Comparison of ENCODE assay signal across 3 fruit fly cellular contexts in genomic region chrX:1879606-1880110, dm6.
TF ChIP-seq lines count a peak whose summit lies in the region.

Gene CG14818, minus strand, starts transcription at chrX:1879774.

TF ChIP-seq in whole organism, adult, 20 proteins besides CTCF, POLR2A, EP300 and RAD21 (continued from another document):
- TF ChIP-seq CG33017 (tag; optimal IDR thresholded peaks at IDR 0.05; lab: Kevin White, UChicago) (no peak), CG5204 (GFP tag; optimal IDR thresholded peaks at IDR 0.05; lab: Kevin White, UChicago) (no peak)

TF ChIP-seq in whole organism, embryonic, 481 proteins besides CTCF, POLR2A, EP300 and RAD21 (continued from another document and continues in another):
- TF ChIP-seq stc (GFP tag; IDR thresholded peaks at IDR 0.05; lab: Robert Waterston, UW) (0 out of 2 replicates have a peak, but pooled peaks have one; percentile 29), CG8924 (tag; optimal IDR thresholded peaks at IDR 0.05; lab: Kevin White, UChicago) (peak; percentile 6), CG30431 (GFP tag; optimal IDR thresholded peaks at IDR 0.05; lab: Kevin White, UChicago) (peak; percentile 12), Hr39 (optimal IDR thresholded peaks at IDR 0.05; lab: Kevin White, UChicago) (no peak), hbn (GFP tag; IDR thresholded peaks at IDR 0.05; lab: Robert Waterston, UW; ENCODE audit: partially characterized antibody) (peak; percentile 90), Adf1 (GFP tag; IDR thresholded peaks at IDR 0.05; lab: Robert Waterston, UW) (peak; percentile 35; the same call in 1 of the 2 replicates), CG2875 (GFP tag; optimal IDR thresholded peaks at IDR 0.05; lab: Kevin White, UChicago) (no peak), CkIIα-i1 (GFP tag; IDR thresholded peaks at IDR 0.05; lab: Robert Waterston, UW) (no peak), az2 (GFP tag; optimal IDR thresholded peaks at IDR 0.05; lab: Kevin White, UChicago) (peak; percentile 42), CG1792 (GFP tag; optimal IDR thresholded peaks at IDR 0.05; lab: Kevin White, UChicago) (peak; percentile 27), Scr (GFP tag; IDR thresholded peaks at IDR 0.05; lab: Robert Waterston, UW; ENCODE audit: partially characterized antibody) (peak; percentile 92), CG17359 (tag; optimal IDR thresholded peaks at IDR 0.05; lab: Kevin White, UChicago) (peak; percentile 95), trh (GFP tag; optimal IDR thresholded peaks at IDR 0.05; lab: Kevin White, UChicago) (no peak), kay (GFP tag; optimal IDR thresholded peaks at IDR 0.05; lab: Kevin White, UChicago) (no peak), CG1529 (GFP tag; optimal IDR thresholded peaks at IDR 0.05; lab: Kevin White, UChicago) (no peak), tap (tag; optimal IDR thresholded peaks at IDR 0.05; lab: Kevin White, UChicago) (no peak), ase (GFP tag; IDR thresholded peaks at IDR 0.05; lab: Robert Waterston, UW) (0 out of 3 replicates have a peak, but pooled peaks have one; percentile 25), gem (tag; optimal IDR thresholded peaks at IDR 0.05; lab: Kevin White, UChicago) (peak; percentile 68), CG5180 (GFP tag; optimal IDR thresholded peaks at IDR 0.05; lab: Kevin White, UChicago) (no peak), Lhr (GFP tag; optimal IDR thresholded peaks at IDR 0.05; lab: Kevin White, UChicago) (peak; percentile 56), Med (GFP tag; lab: Kevin White, UChicago) (peak; percentile 95), CG8290 (GFP tag; optimal IDR thresholded peaks at IDR 0.05; lab: Kevin White, UChicago) (peak; percentile 67), CG8290 (tag; optimal IDR thresholded peaks at IDR 0.05; lab: Kevin White, UChicago) (peak in 1 of 2 experiments; percentile 86), Trl (optimal IDR thresholded peaks at IDR 0.05; lab: Kevin White, UChicago) (no peak), Trl (GFP tag; optimal IDR thresholded peaks at IDR 0.05; lab: Kevin White, UChicago) (peak; percentile 69), CG11560 (tag; IDR thresholded peaks at IDR 0.05; lab: Robert Waterston, UW) (no peak), CG4282 (GFP tag; optimal IDR thresholded peaks at IDR 0.05; lab: Kevin White, UChicago) (no peak), Six4 (GFP tag; optimal IDR thresholded peaks at IDR 0.05; lab: Kevin White, UChicago) (peak; percentile 15), klu (GFP tag; IDR thresholded peaks at IDR 0.05; lab: Robert Waterston, UW) (no peak; the same call in 1 of the 2 replicates), ci (GFP tag; IDR thresholded peaks at IDR 0.05; lab: Robert Waterston, UW) (peak; percentile 81), sna (GFP tag; IDR thresholded peaks at IDR 0.05; lab: Robert Waterston, UW; ENCODE audit: partially characterized antibody) (peak; percentile 86), CG11247 (GFP tag; IDR thresholded peaks at IDR 0.05; lab: Robert Waterston, UW) (no peak), Nf-YA (GFP tag; IDR thresholded peaks at IDR 0.05; lab: Robert Waterston, UW) (no peak), CG9932 (GFP tag; IDR thresholded peaks at IDR 0.05; lab: Robert Waterston, UW) (peak; percentile 78), ERR (GFP tag; optimal IDR thresholded peaks at IDR 0.05; lab: Kevin White, UChicago) (peak; percentile 28), ftz-f1 (GFP tag; optimal IDR thresholded peaks at IDR 0.05; lab: Kevin White, UChicago) (no peak), ato (GFP tag; IDR thresholded peaks at IDR 0.05; lab: Robert Waterston, UW; ENCODE audit: partially characterized antibody) (peak; percentile 46; the same call in 1 of the 2 replicates), vnd (GFP tag; IDR thresholded peaks at IDR 0.05; lab: Robert Waterston, UW; ENCODE audit: partially characterized antibody) (peak; percentile 84), CG7963 (GFP tag; IDR thresholded peaks at IDR 0.05; lab: Robert Waterston, UW; ENCODE audit: partially characterized antibody) (peak; percentile 68), slbo (GFP tag; IDR thresholded peaks at IDR 0.05; lab: Robert Waterston, UW) (peak; percentile 77), Atf-2 (GFP tag; optimal IDR thresholded peaks at IDR 0.05; lab: Kevin White, UChicago) (peak; percentile 53), TFAM (GFP tag; optimal IDR thresholded peaks at IDR 0.05; lab: Kevin White, UChicago) (no peak), Chrac-16 (GFP tag; optimal IDR thresholded peaks at IDR 0.05; lab: Kevin White, UChicago) (peak; percentile 53), zen (tag; optimal IDR thresholded peaks at IDR 0.05; lab: Kevin White, UChicago) (peak; percentile 20), aop (GFP tag; IDR thresholded peaks at IDR 0.05; lab: Robert Waterston, UW) (no peak), CG33557 (GFP tag; optimal IDR thresholded peaks at IDR 0.05; lab: Kevin White, UChicago) (peak; percentile 33), ttk (GFP tag; IDR thresholded peaks at IDR 0.05; lab: Robert Waterston, UW) (0 out of 2 replicates have a peak, but pooled peaks have one; percentile 19), CG14441 (GFP tag; IDR thresholded peaks at IDR 0.05; lab: Robert Waterston, UW) (peak; percentile 74), Rx (GFP tag; IDR thresholded peaks at IDR 0.05; lab: Robert Waterston, UW) (peak; percentile 38), dpn (GFP tag; optimal IDR thresholded peaks at IDR 0.05; lab: Kevin White, UChicago) (peak; percentile 59 to 61), CG18599 (GFP tag; optimal IDR thresholded peaks at IDR 0.05; lab: Kevin White, UChicago) (peak; percentile 67), CG9215 (GFP tag; IDR thresholded peaks at IDR 0.05; lab: Robert Waterston, UW) (peak; percentile 65), CG17568 (GFP tag; optimal IDR thresholded peaks at IDR 0.05; lab: Kevin White, UChicago) (no peak), lab (GFP tag; optimal IDR thresholded peaks at IDR 0.05; lab: Kevin White, UChicago) (peak; percentile 71), dmrt99B (tag; optimal IDR thresholded peaks at IDR 0.05; lab: Kevin White, UChicago) (no peak), Xbp1 (GFP tag; optimal IDR thresholded peaks at IDR 0.05; lab: Kevin White, UChicago) (peak; percentile 61), ac (GFP tag; optimal IDR thresholded peaks at IDR 0.05; lab: Kevin White, UChicago) (no peak), tll (GFP tag; optimal IDR thresholded peaks at IDR 0.05; lab: Kevin White, UChicago) (peak in 1 of 2 experiments; percentile 27), pita (GFP tag; optimal IDR thresholded peaks at IDR 0.05; lab: Kevin White, UChicago) (no peak), CG11456 (GFP tag; IDR thresholded peaks at IDR 0.05; lab: Robert Waterston, UW) (peak; percentile 72; the same call in 1 of the 3 replicates), CG3407 (GFP tag; optimal IDR thresholded peaks at IDR 0.05; lab: Kevin White, UChicago) (no peak), CG30403 (GFP tag; optimal IDR thresholded peaks at IDR 0.05; lab: Kevin White, UChicago) (peak; percentile 53), CG32532 (GFP tag; IDR thresholded peaks at IDR 0.05; lab: Robert Waterston, UW) (peak; percentile 55; the same call in 1 of the 2 replicates)

TF ChIP-seq in whole organism, prepupa, 60 proteins besides CTCF, POLR2A, EP300 and RAD21 (continued from another document):
- TF ChIP-seq CG10631 (GFP tag; optimal IDR thresholded peaks at IDR 0.05; lab: Kevin White, UChicago) = no peak
- TF ChIP-seq Gug (GFP tag; IDR thresholded peaks at IDR 0.05; lab: Robert Waterston, UW) = peak; percentile 42
- peak; percentile 63 for TF ChIP-seq Sox15 (GFP tag; optimal IDR thresholded peaks at IDR 0.05; lab: Kevin White, UChicago)
- TF ChIP-seq CG3919 (GFP tag; optimal IDR thresholded peaks at IDR 0.05; lab: Kevin White, UChicago) = peak; percentile 65
- no peak for TF ChIP-seq CG8319 (GFP tag; optimal IDR thresholded peaks at IDR 0.05; lab: Kevin White, UChicago)
- TF ChIP-seq CG31627 (GFP tag; optimal IDR thresholded peaks at IDR 0.05; lab: Kevin White, UChicago) = peak; percentile 71
- TF ChIP-seq topi (GFP tag; optimal IDR thresholded peaks at IDR 0.05; lab: Kevin White, UChicago) = peak; percentile 71
- TF ChIP-seq Eip93F (GFP tag; optimal IDR thresholded peaks at IDR 0.05; lab: Kevin White, UChicago) = no peak
- peak; percentile 53 for TF ChIP-seq acj6 (GFP tag; optimal IDR thresholded peaks at IDR 0.05; lab: Kevin White, UChicago)
- TF ChIP-seq Lpt (GFP tag; optimal IDR thresholded peaks at IDR 0.05; lab: Kevin White, UChicago) = peak; percentile 42
- peak; percentile 64 for TF ChIP-seq lz (GFP tag; optimal IDR thresholded peaks at IDR 0.05; lab: Kevin White, UChicago)
- TF ChIP-seq dsx (GFP tag; optimal IDR thresholded peaks at IDR 0.05; lab: Kevin White, UChicago; ENCODE audit: poor library complexity, severe bottlenecking) = peak; percentile 17
- TF ChIP-seq CG8119 (GFP tag; IDR thresholded peaks at IDR 0.05; lab: Robert Waterston, UW) = peak; percentile 54; the same call in 2 of the 3 replicates
- no peak for TF ChIP-seq Sox102F (GFP tag; optimal IDR thresholded peaks at IDR 0.05; lab: Kevin White, UChicago)
- TF ChIP-seq CG6854 (GFP tag; optimal IDR thresholded peaks at IDR 0.05; lab: Kevin White, UChicago) = peak; percentile 20
- peak; percentile 53 for TF ChIP-seq CG15336 (GFP tag; IDR thresholded peaks at IDR 0.05; lab: Robert Waterston, UW)
- peak; percentile 69 for TF ChIP-seq esn (GFP tag; optimal IDR thresholded peaks at IDR 0.05; lab: Kevin White, UChicago)
- peak; percentile 96 for TF ChIP-seq svp (GFP tag; lab: Kevin White, UChicago)
- TF ChIP-seq Sox14 (GFP tag; optimal IDR thresholded peaks at IDR 0.05; lab: Kevin White, UChicago) = peak; percentile 55
- no peak for TF ChIP-seq CG11902 (GFP tag; optimal IDR thresholded peaks at IDR 0.05; lab: Kevin White, UChicago)
- TF ChIP-seq spab (GFP tag; optimal IDR thresholded peaks at IDR 0.05; lab: Kevin White, UChicago) = no peak
- TF ChIP-seq Blimp-1 (GFP tag; optimal IDR thresholded peaks at IDR 0.05; lab: Kevin White, UChicago) = no peak
- TF ChIP-seq CG16779 (tag; optimal IDR thresholded peaks at IDR 0.05; lab: Kevin White, UChicago) = no peak
- peak; percentile 35 for TF ChIP-seq CG6792 (GFP tag; optimal IDR thresholded peaks at IDR 0.05; lab: Kevin White, UChicago)
- peak; percentile 54 for TF ChIP-seq achi (GFP tag; optimal IDR thresholded peaks at IDR 0.05; lab: Kevin White, UChicago)
- TF ChIP-seq salr (GFP tag; optimal IDR thresholded peaks at IDR 0.05; lab: Kevin White, UChicago) = no peak
- peak; percentile 63 for TF ChIP-seq cyc (GFP tag; optimal IDR thresholded peaks at IDR 0.05; lab: Kevin White, UChicago)
- TF ChIP-seq Hr38 (GFP tag; optimal IDR thresholded peaks at IDR 0.05; lab: Kevin White, UChicago) = no peak
- TF ChIP-seq Ets21C (GFP tag; optimal IDR thresholded peaks at IDR 0.05; lab: Kevin White, UChicago) = no peak
- TF ChIP-seq CG6808 (GFP tag; optimal IDR thresholded peaks at IDR 0.05; lab: Kevin White, UChicago) = no peak
- no peak for TF ChIP-seq OdsH (GFP tag; optimal IDR thresholded peaks at IDR 0.05; lab: Kevin White, UChicago)
- TF ChIP-seq CG4318 (GFP tag; optimal IDR thresholded peaks at IDR 0.05; lab: Kevin White, UChicago) = no peak
- no peak for TF ChIP-seq CG6276 (GFP tag; optimal IDR thresholded peaks at IDR 0.05; lab: Kevin White, UChicago)
- TF ChIP-seq CG11294 (GFP tag; IDR thresholded peaks at IDR 0.05; lab: Robert Waterston, UW) = 0 out of 2 replicates have a peak, but pooled peaks have one; percentile 44
- peak in 1 of 2 experiments; percentile 25 for TF ChIP-seq ss (GFP tag; optimal IDR thresholded peaks at IDR 0.05; lab: Kevin White, UChicago)
- TF ChIP-seq CG11762 (GFP tag; optimal IDR thresholded peaks at IDR 0.05; lab: Kevin White, UChicago; ENCODE audit: insufficient read depth) = peak; percentile 35
- TF ChIP-seq CG9139 (GFP tag; optimal IDR thresholded peaks at IDR 0.05; lab: Kevin White, UChicago) = no peak
- TF ChIP-seq Eip75B (GFP tag; optimal IDR thresholded peaks at IDR 0.05; lab: Kevin White, UChicago) = no peak
- TF ChIP-seq Smox (GFP tag; optimal IDR thresholded peaks at IDR 0.05; lab: Kevin White, UChicago) = peak; percentile 64
